Worm (Caenorhabditis elegans): ENCODE results near the gene srw-63.

srw-63 gene

ce11 chrIV:14033752-14034570 is 18.2 kb upstream of the srw-63 start (continued):
- no peak for TF ChIP-seq daf-8 (GFP tag; IDR thresholded peaks at IDR 0.05)
- peak; percentile 83 for TF ChIP-seq sdz-12 (GFP tag; optimal IDR thresholded peaks at IDR 0.05)
- TF ChIP-seq Y75B8A.6 (GFP tag; IDR thresholded peaks at IDR 0.05): no peak
- peak; percentile 24 for TF ChIP-seq lir-3 (tag; optimal IDR thresholded peaks at IDR 0.05)
- TF ChIP-seq zfp-3 (GFP tag; conservative IDR thresholded peaks at IDR 0.05): peak; percentile 59; the same call in 1 of the 2 replicates
- TF ChIP-seq ceh-62 (tag; optimal IDR thresholded peaks at IDR 0.05): no peak
- TF ChIP-seq php-3 (GFP tag; IDR thresholded peaks at IDR 0.05): 0 out of 2 replicates have a peak, but pooled peaks have one; percentile 17
- no peak for TF ChIP-seq F49E8.2 (tag; optimal IDR thresholded peaks at IDR 0.05; ENCODE audit: borderline replicate concordance)
- TF ChIP-seq mes-2 (tag; optimal IDR thresholded peaks at IDR 0.05; ENCODE audit: poor library complexity, severe bottlenecking): no peak
- TF ChIP-seq ceh-82 (tag; optimal IDR thresholded peaks at IDR 0.05): no peak
- no peak for TF ChIP-seq ceh-28 (tag; optimal IDR thresholded peaks at IDR 0.05)
- TF ChIP-seq D1046.2 (GFP tag; IDR thresholded peaks at IDR 0.05): peak; percentile 68; the same call in 1 of the 2 replicates
- no peak for TF ChIP-seq fos-1 (tag; optimal IDR thresholded peaks at IDR 0.05)
- TF ChIP-seq daf-16 (GFP tag; optimal IDR thresholded peaks at IDR 0.05): peak in 1 of 2 experiments; percentile 85
- TF ChIP-seq daf-16 (tag; optimal IDR thresholded peaks at IDR 0.05): peak; percentile 64
- TF ChIP-seq jun-1 (tag; optimal IDR thresholded peaks at IDR 0.05): peak; percentile 61
- no peak for TF ChIP-seq fkh-10 (GFP tag; optimal IDR thresholded peaks at IDR 0.05)
- peak; percentile 89 for TF ChIP-seq nhr-6 (tag; optimal IDR thresholded peaks at IDR 0.05)
- TF ChIP-seq mdt-29 (GFP tag; IDR thresholded peaks at IDR 0.05): peak; percentile 72; the same call in 1 of the 2 replicates
- peak; percentile 94 for TF ChIP-seq nhr-25 (tag; optimal IDR thresholded peaks at IDR 0.05; ENCODE audit: borderline replicate concordance, insufficient read depth)
- peak; percentile 19 for TF ChIP-seq dpl-1 (GFP tag; optimal IDR thresholded peaks at IDR 0.05)
- TF ChIP-seq gei-8 (GFP tag; optimal IDR thresholded peaks at IDR 0.05): no peak
- TF ChIP-seq egl-27 (tag; optimal IDR thresholded peaks at IDR 0.05): no peak
- no peak for TF ChIP-seq mxl-2 (GFP tag; conservative IDR thresholded peaks at IDR 0.05)
- 0 out of 2 replicates have a peak, but pooled peaks have one; percentile 13 for TF ChIP-seq ceh-20 (GFP tag; IDR thresholded peaks at IDR 0.05)
- TF ChIP-seq nhr-77 (tag; optimal IDR thresholded peaks at IDR 0.05): peak; percentile 49
- peak; percentile 83 for TF ChIP-seq daf-19 (GFP tag; conservative IDR thresholded peaks at IDR 0.05)
- no peak for TF ChIP-seq F26F4.8 (GFP tag; conservative IDR thresholded peaks at IDR 0.05)
- peak; percentile 61 for TF ChIP-seq rbr-2 (tag; optimal IDR thresholded peaks at IDR 0.05)
- TF ChIP-seq F44E2.7 (GFP tag; IDR thresholded peaks at IDR 0.05): no peak
- TF ChIP-seq lin-29 (GFP tag; IDR thresholded peaks at IDR 0.05): no peak; the same call in 1 of the 2 replicates
- peak; percentile 87 for TF ChIP-seq nhr-111 (GFP tag; optimal IDR thresholded peaks at IDR 0.05)
- no peak for TF ChIP-seq snpc-1.2 (GFP tag; IDR thresholded peaks at IDR 0.05)
- no peak for TF ChIP-seq R02D3.7 (tag; optimal IDR thresholded peaks at IDR 0.05)
- TF ChIP-seq nhr-28 (tag; optimal IDR thresholded peaks at IDR 0.05): peak; percentile 74
- peak in 1 of 2 experiments; percentile 28 for TF ChIP-seq ZK546.5 (tag; optimal IDR thresholded peaks at IDR 0.05)
- TF ChIP-seq dmd-9 (GFP tag; IDR thresholded peaks at IDR 0.05): peak; percentile 5; the same call in 1 of the 2 replicates
- TF ChIP-seq tag-97 (GFP tag; IDR thresholded peaks at IDR 0.05): peak; percentile 67; the same call in 1 of the 2 replicates
- no peak for TF ChIP-seq zip-11 (GFP tag; IDR thresholded peaks at IDR 0.05)
- TF ChIP-seq pha-4 (GFP tag; IDR thresholded peaks at IDR 0.05): peak; percentile 75
- peak; percentile 77 for TF ChIP-seq pha-4 (tag; optimal IDR thresholded peaks at IDR 0.05)
- TF ChIP-seq madf-9 (GFP tag; conservative IDR thresholded peaks at IDR 0.05): peak; percentile 89
- TF ChIP-seq Y48G9A.11 (GFP tag; IDR thresholded peaks at IDR 0.05): no peak
- peak; percentile 60; the same call in 1 of the 2 replicates for TF ChIP-seq lim-7 (GFP tag; IDR thresholded peaks at IDR 0.05)
- no peak for TF ChIP-seq unc-130 (GFP tag; optimal IDR thresholded peaks at IDR 0.05)
- peak; percentile 47 for TF ChIP-seq lin-13 (GFP tag; optimal IDR thresholded peaks at IDR 0.05)
- TF ChIP-seq nhr-102 (tag; optimal IDR thresholded peaks at IDR 0.05): peak; percentile 94
- TF ChIP-seq hlh-11 (tag; optimal IDR thresholded peaks at IDR 0.05): peak; percentile 90
- TF ChIP-seq nhr-48 (tag; optimal IDR thresholded peaks at IDR 0.05): peak; percentile 70

All from whole organism, L4 larva.